Worm (Caenorhabditis elegans): Measurements from ENCODE around the gene cyp-33B1.

DNA sequence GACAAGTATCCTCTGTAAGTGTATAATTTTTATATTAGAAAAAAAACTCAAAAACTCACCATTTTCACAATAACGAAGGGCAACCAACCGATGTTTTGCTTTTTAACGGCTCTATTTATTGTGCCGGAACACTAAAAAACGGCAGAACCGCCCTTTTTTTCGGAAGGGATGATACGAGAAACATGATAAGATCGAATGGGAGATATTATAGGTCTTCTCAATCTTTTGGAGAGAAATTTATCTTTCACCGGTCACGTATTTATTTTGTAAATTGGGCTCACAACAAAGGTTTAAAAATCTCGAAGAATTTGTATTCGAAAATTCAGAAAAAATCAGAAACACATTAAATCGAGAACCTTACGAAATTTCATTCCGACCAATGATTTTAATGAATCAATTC lies 13.6 kb downstream of the cyp-33B1 start, which contains the start of gene swm-1:
- no peak for TF ChIP-seq tbx-8 (GFP tag; optimal IDR thresholded peaks at IDR 0.05)
- TF ChIP-seq nhr-76 (tag; optimal IDR thresholded peaks at IDR 0.05) = no peak
- TF ChIP-seq lin-13 (tag; optimal IDR thresholded peaks at IDR 0.05) = no peak
- no peak for TF ChIP-seq snpc-4 (tag; optimal IDR thresholded peaks at IDR 0.05)
- no peak for TF ChIP-seq mep-1 (tag; optimal IDR thresholded peaks at IDR 0.05)
- TF ChIP-seq unc-62 (GFP tag; optimal IDR thresholded peaks at IDR 0.05) = no peak
- no peak for TF ChIP-seq lin-32 (GFP tag; optimal IDR thresholded peaks at IDR 0.05)
- TF ChIP-seq blmp-1 (tag; optimal IDR thresholded peaks at IDR 0.05) = no peak
- no peak for TF ChIP-seq ztf-11 (tag; optimal IDR thresholded peaks at IDR 0.05)
- TF ChIP-seq elt-1 (tag; optimal IDR thresholded peaks at IDR 0.05; ENCODE audit: borderline replicate concordance, insufficient read depth) = no peak

Measured in whole organism, mixed stage, embryonic.